Worm (Caenorhabditis elegans) whole organism, young adult: ENCODE data around the gene Y54F10AM.6.

Source experiments
- B0261.1 ChIP-seq: sonication (generic microtip); optimal IDR thresholded peaks from 2 replicates; lab custom pipeline; 2016; ENCODE audit warnings: mild to moderate bottlenecking, missing genetic modification characterization, moderate library complexity, missing compliant biosample characterization
- aptf-2 ChIP-seq: fragments of 200-800 bp; sonication (Bioruptor generic); conservative IDR thresholded peaks from 2 replicates; pipeline ENCODE4 v1.3.6; 2022; ENCODE audit warnings: missing genetic modification reagents, missing genetic modification characterization, missing compliant biosample characterization
- attf-5 ChIP-seq: fragments of 200-800 bp; sonication (Bioruptor generic); optimal IDR thresholded peaks from 2 replicates; lab custom pipeline; 2018; ENCODE audit warnings: mild to moderate bottlenecking, missing genetic modification characterization, missing compliant biosample characterization
- ccch-3 ChIP-seq: fragments of 200-800 bp; sonication (Bioruptor generic); optimal IDR thresholded peaks from 2 replicates; lab custom pipeline; 2018; ENCODE audit warnings: mild to moderate bottlenecking, missing genetic modification characterization, missing compliant biosample characterization
- nfya-2 ChIP-seq: fragments of 200-800 bp; sonication (Bioruptor generic); IDR thresholded peaks from 2 replicates; pipeline ENCODE4 v1.3.6; 2022; ENCODE audit warnings: missing genetic modification reagents, missing genetic modification characterization, missing compliant biosample characterization
- nhr-80 ChIP-seq: sonication (generic microtip); optimal IDR thresholded peaks from 2 replicates; lab custom pipeline; 2016; ENCODE audit warnings: missing genetic modification characterization, missing compliant biosample characterization
- snpc-1.1 ChIP-seq: sonication (generic microtip); optimal IDR thresholded peaks from 2 replicates; lab custom pipeline; 2017; ENCODE audit warnings: missing genetic modification characterization, mild to moderate bottlenecking, missing compliant biosample characterization, antibody characterized with exemption, moderate library complexity, missing genotype, missing genetic modification reagents; ENCODE audit not compliant: insufficient read depth
- snpc-4 ChIP-seq, 5 experiments: fragments of 150-350 bp in 1 of 5; sonication (generic microtip) in 4 of 5; optimal IDR thresholded peaks; 2 replicates each; lab custom pipeline; 2014 to 2018; ENCODE audit warnings: missing genetic modification characterization in 5 of 5, missing biosample characterization in 3 of 5, antibody characterized with exemption in 2 of 5, mild to moderate bottlenecking in 2 of 5, missing compliant biosample characterization in 2 of 5, missing genotype in 2 of 5, moderate library complexity in 2 of 5, missing genetic modification reagents in 1 of 5
- xnd-1 ChIP-seq: sonication (generic microtip); optimal IDR thresholded peaks from 2 replicates; lab custom pipeline; 2016; ENCODE audit warnings: missing genotype, missing genetic modification reagents, missing genetic modification characterization, missing compliant biosample characterization
- ztf-22 ChIP-seq: fragments of 200-800 bp; sonication (Bioruptor generic); optimal IDR thresholded peaks from 2 replicates; lab custom pipeline; 2018; ENCODE audit warnings: mild to moderate bottlenecking, missing genetic modification characterization, moderate library complexity, missing compliant biosample characterization

DNA sequence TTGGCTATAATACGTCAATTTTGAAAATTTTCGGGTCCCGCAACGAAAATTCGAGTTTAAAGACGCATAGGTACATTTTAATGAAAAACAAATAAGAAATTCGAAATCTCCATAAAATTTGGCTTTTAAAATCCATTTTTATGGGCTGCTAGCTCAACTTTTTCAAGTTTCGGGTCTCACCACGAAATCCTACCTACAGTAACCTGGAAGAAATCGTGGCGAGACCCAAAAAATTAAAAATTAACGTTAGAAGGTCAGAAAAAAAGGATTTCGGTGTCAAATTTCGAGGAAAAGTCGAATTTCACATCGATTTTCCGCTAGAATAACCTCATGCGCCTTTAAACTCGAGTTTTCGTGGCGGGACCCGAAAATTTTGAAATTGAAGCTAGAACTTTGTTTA lies 26.4 kb upstream of the Y54F10AM.6 start:
- TF ChIP-seq B0261.1 (no peak), snpc-4 (GFP tag; optimal IDR thresholded peaks at IDR 0.05; lab: Kevin White, UChicago) (no peak), snpc-4 (tag; optimal IDR thresholded peaks at IDR 0.05; lab: Kevin White, UChicago) (no peak), ccch-3 (GFP tag; lab: Kevin White, UChicago) (no peak), xnd-1 (tag; lab: Kevin White, UChicago) (no peak), nhr-80 (tag; lab: Kevin White, UChicago) (no peak), nfya-2 (GFP tag; lab: Robert Waterston, UW) (no peak), snpc-1.1 (tag; lab: Kevin White, UChicago) (no peak), attf-5 (no peak), aptf-2 (no peak), ztf-22 (no peak)
